Worm (Caenorhabditis elegans) whole organism, young adult: Measurements from ENCODE around the gene F35G12.7.
A peak's percentile ranks its signal among the peaks of the same experiment; 100 is the strongest.

Experiments
- F10E7.11 ChIP-seq: sonication (generic microtip); optimal IDR thresholded peaks from 2 replicates; lab custom pipeline; 2017; ENCODE audit warnings: mild to moderate bottlenecking, missing genetic modification characterization, moderate library complexity, missing compliant biosample characterization
- F22D6.2 ChIP-seq: sonication (generic microtip); optimal IDR thresholded peaks from 2 replicates; lab custom pipeline; 2016; ENCODE audit warnings: mild to moderate bottlenecking, missing genetic modification characterization, missing compliant biosample characterization
- F33H1.4 ChIP-seq: fragments of 200-800 bp; sonication (Bioruptor generic); IDR thresholded peaks from 2 replicates; pipeline ENCODE4 v1.3.6; 2022; ENCODE audit warnings: missing genetic modification reagents, missing genetic modification characterization, missing compliant biosample characterization
- F37B4.10 ChIP-seq: fragments of 200-800 bp; sonication (Bioruptor generic); IDR thresholded peaks from 2 replicates; pipeline ENCODE4 v1.3.6; 2022; ENCODE audit warnings: missing genetic modification characterization, missing compliant biosample characterization
- F49E8.2 ChIP-seq: sonication (generic microtip); optimal IDR thresholded peaks from 3 replicates; lab custom pipeline; 2017; ENCODE audit warnings: missing genetic modification characterization, mild to moderate bottlenecking, missing compliant biosample characterization, antibody characterized with exemption, moderate library complexity; ENCODE audit not compliant: insufficient read depth
- K11D2.4 ChIP-seq: fragments of 200-800 bp; sonication (Bioruptor generic); IDR thresholded peaks from 2 replicates; pipeline ENCODE4 v1.3.6; 2022; ENCODE audit warnings: missing genetic modification reagents, missing genetic modification characterization, missing compliant biosample characterization
- K12H6.12 ChIP-seq: fragments of 200-800 bp; sonication (Bioruptor generic); optimal IDR thresholded peaks from 2 replicates; lab custom pipeline; 2018; ENCODE audit warnings: mild to moderate bottlenecking, missing genetic modification characterization, missing compliant biosample characterization
- T07F8.4 ChIP-seq: sonication (generic microtip); optimal IDR thresholded peaks from 2 replicates; lab custom pipeline; 2016; ENCODE audit warnings: mild to moderate bottlenecking, missing genetic modification characterization, moderate library complexity, missing compliant biosample characterization
- Y53G8AR.9 ChIP-seq: fragments of 200-800 bp; sonication (Bioruptor generic); conservative IDR thresholded peaks from 2 replicates; pipeline ENCODE4 v1.3.6; 2022; ENCODE audit warnings: missing genetic modification reagents, missing genetic modification characterization, missing compliant biosample characterization
- Y56A3A.18 ChIP-seq: fragments of 200-800 bp; sonication (Bioruptor generic); IDR thresholded peaks from 2 replicates; pipeline ENCODE4 v1.3.6; 2022; ENCODE audit warnings: missing genetic modification reagents, missing genetic modification characterization, missing compliant biosample characterization
- Y67H2A.10 ChIP-seq: fragments of 200-800 bp; sonication (Bioruptor generic); conservative IDR thresholded peaks from 2 replicates; pipeline ENCODE4 v1.3.6; 2022; ENCODE audit warnings: missing genetic modification reagents, missing genetic modification characterization, missing compliant biosample characterization
- Y95B8A.8 ChIP-seq: fragments of 200-800 bp; sonication (Bioruptor generic); IDR thresholded peaks from 2 replicates; pipeline ENCODE4 v1.3.6; 2022; ENCODE audit warnings: missing genetic modification reagents, missing genetic modification characterization, missing compliant biosample characterization
- ama-1 ChIP-seq, 3 experiments: fragments of 150-350 bp in 1 of 3; sonication (generic microtip) in 2 of 3; optimal IDR thresholded peaks; 2 replicates each; lab custom pipeline; 2014 to 2018; ENCODE audit warnings: missing biosample characterization in 2 of 3, missing genetic modification characterization in 2 of 3, missing genetic modification reagents in 2 of 3
- aptf-2 ChIP-seq: fragments of 200-800 bp; sonication (Bioruptor generic); conservative IDR thresholded peaks from 2 replicates; pipeline ENCODE4 v1.3.6; 2022; ENCODE audit warnings: missing genetic modification reagents, missing genetic modification characterization, missing compliant biosample characterization
- attf-6 ChIP-seq: fragments of 200-800 bp; sonication (Bioruptor generic); IDR thresholded peaks from 2 replicates; pipeline ENCODE4 v1.3.6; 2022; ENCODE audit warnings: missing genetic modification reagents, missing genetic modification characterization, missing compliant biosample characterization
- bed-2 ChIP-seq: fragments of 200-800 bp; sonication (Bioruptor generic); IDR thresholded peaks from 2 replicates; pipeline ENCODE4 v1.3.6; 2022; ENCODE audit warnings: missing genetic modification reagents, missing genetic modification characterization, missing compliant biosample characterization
- ceh-79 ChIP-seq: sonication (generic microtip); optimal IDR thresholded peaks from 2 replicates; lab custom pipeline; 2017; ENCODE audit warnings: mild to moderate bottlenecking, missing genetic modification characterization, missing compliant biosample characterization
- chd-7 ChIP-seq: sonication (generic microtip); optimal IDR thresholded peaks from 2 replicates; lab custom pipeline; 2016; ENCODE audit warnings: mild to moderate bottlenecking, missing genetic modification characterization, moderate library complexity, missing compliant biosample characterization
- egl-18 ChIP-seq: fragments of 200-800 bp; sonication (Bioruptor generic); IDR thresholded peaks from 2 replicates; pipeline ENCODE4 v1.3.6; 2022; ENCODE audit warnings: missing genetic modification reagents, missing genetic modification characterization, missing compliant biosample characterization
- egl-44 ChIP-seq: fragments of 200-800 bp; sonication (Bioruptor generic); IDR thresholded peaks from 2 replicates; pipeline ENCODE4 v1.3.6; 2022; ENCODE audit warnings: missing genetic modification reagents, missing genetic modification characterization, missing compliant biosample characterization
- egrh-3 ChIP-seq: fragments of 200-800 bp; sonication (Bioruptor generic); IDR thresholded peaks from 2 replicates; pipeline ENCODE4 v1.3.6; 2022; ENCODE audit warnings: missing genetic modification reagents, missing genetic modification characterization, missing compliant biosample characterization
- him-1 ChIP-seq: sonication (generic microtip); optimal IDR thresholded peaks from 2 replicates; lab custom pipeline; 2016; ENCODE audit warnings: missing genotype, missing genetic modification reagents, missing genetic modification characterization, missing compliant biosample characterization
- hrde-1 ChIP-seq: sonication (generic microtip); optimal IDR thresholded peaks from 2 replicates; lab custom pipeline; 2016; ENCODE audit warnings: missing genetic modification characterization, mild to moderate bottlenecking, missing compliant biosample characterization, moderate library complexity, missing genotype, missing genetic modification reagents, borderline replicate concordance
- hsf-1 ChIP-seq: fragments of 200-800 bp; sonication (Bioruptor generic); IDR thresholded peaks from 2 replicates; pipeline ENCODE4 v1.3.6; 2022; ENCODE audit warnings: missing genetic modification reagents, missing genetic modification characterization, missing compliant biosample characterization
- let-526 ChIP-seq: fragments of 200-800 bp; sonication (Bioruptor generic); IDR thresholded peaks from 2 replicates; pipeline ENCODE4 v1.3.6; 2022; ENCODE audit warnings: missing genetic modification reagents, missing genetic modification characterization, missing compliant biosample characterization
- lin-26 ChIP-seq: fragments of 200-800 bp; sonication (Bioruptor generic); IDR thresholded peaks from 2 replicates; pipeline ENCODE4 v1.3.6; 2022; ENCODE audit warnings: missing genetic modification reagents, missing genetic modification characterization, missing compliant biosample characterization
- lin-35 ChIP-seq, 3 experiments: fragments of 150-350 bp in 2 of 3; sonication (generic microtip) in 1 of 3; optimal IDR thresholded peaks; 2 replicates each; lab custom pipeline; 2014 to 2018; ENCODE audit warnings: missing biosample characterization in 3 of 3, missing genetic modification characterization in 3 of 3, missing genetic modification reagents in 3 of 3
- lir-1 ChIP-seq: fragments of 200-800 bp; sonication (Bioruptor generic); conservative IDR thresholded peaks from 2 replicates; pipeline ENCODE4 v1.3.6; 2022; ENCODE audit warnings: missing genetic modification reagents, missing genetic modification characterization, missing compliant biosample characterization
- madf-10 ChIP-seq: sonication (generic microtip); optimal IDR thresholded peaks from 2 replicates; lab custom pipeline; 2016; ENCODE audit warnings: mild to moderate bottlenecking, missing genetic modification characterization, missing compliant biosample characterization
- madf-3 ChIP-seq: fragments of 200-800 bp; sonication (Bioruptor generic); IDR thresholded peaks from 2 replicates; pipeline ENCODE4 v1.3.6; 2022; ENCODE audit warnings: missing genetic modification reagents, missing genetic modification characterization, missing compliant biosample characterization
- madf-6 ChIP-seq: fragments of 200-800 bp; sonication (Bioruptor generic); IDR thresholded peaks from 2 replicates; pipeline ENCODE4 v1.3.6; 2022; ENCODE audit warnings: missing genetic modification reagents, missing genetic modification characterization, missing compliant biosample characterization
- mxl-1 ChIP-seq: sonication (generic microtip); optimal IDR thresholded peaks from 2 replicates; lab custom pipeline; 2016; ENCODE audit warnings: missing genetic modification characterization, missing compliant biosample characterization
- nfya-1 ChIP-seq: sonication (generic microtip); optimal IDR thresholded peaks from 2 replicates; lab custom pipeline; 2017; ENCODE audit warnings: antibody characterized with exemption, missing compliant biosample characterization, missing genetic modification characterization, borderline replicate concordance; ENCODE audit not compliant: insufficient read depth
- nhr-90 ChIP-seq: sonication (generic microtip); optimal IDR thresholded peaks from 2 replicates; lab custom pipeline; 2016; ENCODE audit warnings: missing genotype, mild to moderate bottlenecking, missing genetic modification characterization, missing compliant biosample characterization
- pha-4 ChIP-seq: fragments of 150-350 bp; sonication (generic microtip); optimal IDR thresholded peaks from 2 replicates; lab custom pipeline; 2014; ENCODE audit warnings: missing biosample characterization, missing genetic modification reagents, missing genetic modification characterization
- rcor-1 ChIP-seq: fragments of 200-800 bp; sonication (Bioruptor generic); IDR thresholded peaks from 2 replicates; pipeline ENCODE4 v1.3.6; 2022; ENCODE audit warnings: missing genetic modification reagents, missing genetic modification characterization, missing compliant biosample characterization
- sea-2 ChIP-seq: fragments of 200-800 bp; sonication (Bioruptor generic); IDR thresholded peaks from 2 replicates; pipeline ENCODE4 v1.3.6; 2022; ENCODE audit warnings: missing genetic modification characterization, missing compliant biosample characterization
- snpc-3.4 ChIP-seq: sonication (generic microtip); optimal IDR thresholded peaks from 2 replicates; lab custom pipeline; 2017; ENCODE audit warnings: missing genetic modification characterization, mild to moderate bottlenecking, missing compliant biosample characterization, antibody characterized with exemption, moderate library complexity, missing genotype, missing genetic modification reagents
- sptf-2 ChIP-seq: fragments of 200-800 bp; sonication (Bioruptor generic); optimal IDR thresholded peaks from 2 replicates; lab custom pipeline; 2018; ENCODE audit warnings: mild to moderate bottlenecking, missing genetic modification characterization, missing compliant biosample characterization
- unc-62 ChIP-seq: fragments of 150-350 bp; optimal IDR thresholded peaks from 2 replicates; lab custom pipeline; 2014; ENCODE audit warnings: missing biosample characterization, missing genetic modification reagents, missing genetic modification characterization
- xnd-1 ChIP-seq: sonication (generic microtip); optimal IDR thresholded peaks from 2 replicates; lab custom pipeline; 2016; ENCODE audit warnings: missing genotype, missing genetic modification reagents, missing genetic modification characterization, missing compliant biosample characterization
- ztf-3 ChIP-seq: fragments of 200-800 bp; sonication (Bioruptor generic); optimal IDR thresholded peaks from 2 replicates; lab custom pipeline; 2018; ENCODE audit warnings: mild to moderate bottlenecking, missing genetic modification characterization, missing compliant biosample characterization

The F35G12.7 gene

ce11 chrIII:4594762-4595523 lies 7.8 kb upstream of the F35G12.7 start:
- TF ChIP-seq lin-26, result 0 out of 2 replicates have a peak, but pooled peaks have one; percentile 43
- TF ChIP-seq F10E7.11 (tag; lab: Kevin White, UChicago), result no peak

- TF ChIP-seq let-526 (GFP tag; lab: Robert Waterston, UW) (no peak), nhr-90 (tag; lab: Kevin White, UChicago) (no peak), nfya-1 (no peak), pha-4 (tag; lab: Kevin White, UChicago) (no peak), snpc-3.4 (tag; lab: Kevin White, UChicago) (no peak), aptf-2 (no peak), ztf-3 (GFP tag; lab: Kevin White, UChicago) (no peak), F33H1.4 (no peak), madf-10 (tag; lab: Kevin White, UChicago) (no peak)
These were observed 7.2 kb upstream of the F35G12.7 start, which contains the start of gene apc-11 for ce11 chrIII:4594324-4594723. Gene apc-11, minus strand, starts transcription at chrIII:4594424.

- TF ChIP-seq F22D6.2 (tag; lab: Kevin White, UChicago) (no peak), rcor-1 (GFP tag; lab: Robert Waterston, UW) (0 out of 2 replicates have a peak, but pooled peaks have one; percentile 6), unc-62 (GFP tag; lab: Kevin White, UChicago) (no peak), attf-6 (GFP tag; lab: Robert Waterston, UW) (0 out of 2 replicates have a peak, but pooled peaks have one; percentile 30), egl-18 (GFP tag; lab: Robert Waterston, UW) (no peak), sea-2 (no peak), bed-2 (no peak), madf-6 (GFP tag; lab: Robert Waterston, UW) (peak; percentile 35; the same call in 1 of the 2 replicates), T07F8.4 (tag; lab: Kevin White, UChicago) (no peak), sptf-2 (GFP tag; lab: Kevin White, UChicago) (no peak), xnd-1 (tag; lab: Kevin White, UChicago) (no peak), him-1 (tag; lab: Kevin White, UChicago) (no peak), hrde-1 (no peak), chd-7 (tag; lab: Kevin White, UChicago) (no peak), F10E7.11 (tag; lab: Kevin White, UChicago) (no peak), Y95B8A.8 (GFP tag; lab: Robert Waterston, UW) (no peak), K11D2.4 (GFP tag; lab: Robert Waterston, UW) (no peak), Y56A3A.18 (GFP tag; lab: Robert Waterston, UW) (no peak), K12H6.12 (tag; lab: Kevin White, UChicago) (no peak), hsf-1 (GFP tag; lab: Robert Waterston, UW) (no peak), Y53G8AR.9 (GFP tag; lab: Robert Waterston, UW) (no peak), Y67H2A.10 (no peak), F37B4.10 (GFP tag; lab: Robert Waterston, UW) (no peak), mxl-1 (no peak), ama-1 (optimal IDR thresholded peaks at IDR 0.05; lab: Kevin White, UChicago) (no peak), ama-1 (GFP tag; optimal IDR thresholded peaks at IDR 0.05; lab: Kevin White, UChicago) (no peak), madf-3 (GFP tag; lab: Robert Waterston, UW) (0 out of 2 replicates have a peak, but pooled peaks have one; percentile 59), egl-44 (GFP tag; lab: Robert Waterston, UW) (no peak), ceh-79 (no peak), egrh-3 (GFP tag; lab: Robert Waterston, UW) (no peak), lir-1 (GFP tag; lab: Robert Waterston, UW) (no peak), F49E8.2 (tag; lab: Kevin White, UChicago) (peak; percentile 61), lin-35 (GFP tag; optimal IDR thresholded peaks at IDR 0.05; lab: Kevin White, UChicago) (peak in 1 of 3 experiments; percentile 21), nfya-1 (no peak)
- TF ChIP-seq, all 124 proteins: peak for 6
These were observed 6.1 kb upstream of the F35G12.7 start, which contains the start of gene erh-2 for ce11 chrIII:4593098-4593697. Gene erh-2, plus strand, starts transcription at chrIII:4593231.
